Fruit fly (Drosophila melanogaster): Measurements from ENCODE around the gene Rab9D.

Gene Rab9D

DNA sequence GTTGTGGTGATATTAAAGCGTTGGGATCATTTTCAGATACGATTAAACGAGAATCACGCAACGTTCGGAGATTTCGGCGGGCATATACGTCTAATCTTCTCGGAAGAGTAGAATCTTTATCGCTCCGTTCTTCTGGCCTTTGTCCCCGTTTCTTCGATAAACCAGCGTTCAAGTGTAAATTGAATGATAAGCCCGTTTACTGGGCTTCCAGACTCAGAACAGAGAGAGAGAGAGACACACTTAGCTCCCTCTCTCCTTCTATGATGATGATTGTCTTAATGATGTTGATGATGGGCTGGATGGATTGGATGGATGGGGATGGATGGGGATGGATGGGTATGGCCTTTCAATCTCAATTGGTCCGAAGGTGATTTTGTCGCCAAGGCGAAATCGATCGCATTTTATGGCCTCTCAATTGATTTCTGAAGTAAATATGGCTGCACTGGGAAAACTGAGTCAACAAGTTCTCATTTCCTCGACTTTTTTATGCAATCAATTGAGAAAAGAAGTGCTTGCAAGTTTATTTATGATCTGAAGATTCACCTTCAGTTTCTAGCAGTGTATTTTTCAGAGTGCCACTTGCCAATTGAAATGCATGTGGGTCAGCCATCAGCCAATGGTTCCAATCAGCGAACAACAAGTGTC is 8.3 kb upstream of the Rab9D start (continued):
- TF ChIP-seq Sox15 (GFP tag; optimal IDR thresholded peaks at IDR 0.05) (no peak), CG15336 (GFP tag; IDR thresholded peaks at IDR 0.05) (no peak), Hr39 (GFP tag; optimal IDR thresholded peaks at IDR 0.05) (no peak), fkh (GFP tag; optimal IDR thresholded peaks at IDR 0.05) (no peak), CG6808 (GFP tag; optimal IDR thresholded peaks at IDR 0.05) (no peak), CG32006 (GFP tag; optimal IDR thresholded peaks at IDR 0.05) (peak; percentile 20), CG3919 (GFP tag; optimal IDR thresholded peaks at IDR 0.05) (peak; percentile 31), CG6792 (GFP tag; optimal IDR thresholded peaks at IDR 0.05) (peak; percentile 3), pdm3 (GFP tag; optimal IDR thresholded peaks at IDR 0.05) (peak; percentile 34), Ets96B (tag; optimal IDR thresholded peaks at IDR 0.05) (peak; percentile 38), achi (GFP tag; optimal IDR thresholded peaks at IDR 0.05) (peak; percentile 18), eg (GFP tag; IDR thresholded peaks at IDR 0.05) (0 out of 3 replicates have a peak, but pooled peaks have one; percentile 12), lz (GFP tag; optimal IDR thresholded peaks at IDR 0.05) (peak; percentile 1), Smox (GFP tag; optimal IDR thresholded peaks at IDR 0.05) (peak; percentile 8)

DNA sequence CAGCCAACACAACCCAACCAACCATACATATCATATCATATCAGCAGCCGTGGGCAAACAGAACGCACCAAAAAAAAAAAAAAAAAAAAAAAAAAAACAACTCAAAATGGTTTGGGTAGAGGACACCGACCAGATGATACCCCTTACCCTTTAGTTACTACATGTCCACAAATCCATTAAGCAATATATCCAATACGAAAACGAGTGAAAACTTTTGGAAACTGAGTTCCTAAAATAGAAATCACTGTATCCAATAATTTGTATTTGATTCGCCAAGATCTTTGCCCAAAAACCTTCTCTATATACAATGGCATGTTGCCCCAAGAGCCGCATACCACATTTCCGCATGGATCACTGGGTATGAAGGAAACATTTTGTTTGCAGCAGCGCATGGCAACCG is 7.4 kb upstream of the Rab9D start:
- no peak for TF ChIP-seq Blimp-1 (GFP tag; optimal IDR thresholded peaks at IDR 0.05)
- 0 out of 3 replicates have a peak, but pooled peaks have one; percentile 43 for TF ChIP-seq CG8119 (GFP tag; IDR thresholded peaks at IDR 0.05)
- peak; percentile 46 for TF ChIP-seq Hr4 (GFP tag; optimal IDR thresholded peaks at IDR 0.05)
- peak; percentile 33 for TF ChIP-seq OdsH (GFP tag; optimal IDR thresholded peaks at IDR 0.05)
- peak; percentile 32 for TF ChIP-seq Smox (GFP tag; optimal IDR thresholded peaks at IDR 0.05)
- TF ChIP-seq Lpt (GFP tag; optimal IDR thresholded peaks at IDR 0.05): peak; percentile 12
- peak; percentile 29 for TF ChIP-seq net (GFP tag; optimal IDR thresholded peaks at IDR 0.05)
- no peak for TF ChIP-seq CG9139 (GFP tag; optimal IDR thresholded peaks at IDR 0.05)
- TF ChIP-seq CG8319 (GFP tag; optimal IDR thresholded peaks at IDR 0.05): peak; percentile 2
- TF ChIP-seq CG16779 (tag; optimal IDR thresholded peaks at IDR 0.05): peak; percentile 5
- TF ChIP-seq fd59A (GFP tag; optimal IDR thresholded peaks at IDR 0.05): peak; percentile 46
- TF ChIP-seq topi (GFP tag; optimal IDR thresholded peaks at IDR 0.05): peak; percentile 40
- peak; percentile 67 for TF ChIP-seq pdm3 (GFP tag; optimal IDR thresholded peaks at IDR 0.05)
- TF ChIP-seq fkh (GFP tag; optimal IDR thresholded peaks at IDR 0.05): peak; percentile 21
- peak; percentile 61 for TF ChIP-seq Sox14 (GFP tag; optimal IDR thresholded peaks at IDR 0.05)
- TF ChIP-seq CG34406 (GFP tag; optimal IDR thresholded peaks at IDR 0.05): peak; percentile 43
- peak; percentile 62 for TF ChIP-seq esn (GFP tag; optimal IDR thresholded peaks at IDR 0.05)
- TF ChIP-seq fd85E (GFP tag; optimal IDR thresholded peaks at IDR 0.05): no peak
- TF ChIP-seq cyc (GFP tag; optimal IDR thresholded peaks at IDR 0.05): peak; percentile 35
- no peak for TF ChIP-seq Hr38 (GFP tag; optimal IDR thresholded peaks at IDR 0.05)
- peak; percentile 23 for TF ChIP-seq CG1621 (tag; optimal IDR thresholded peaks at IDR 0.05)
- peak; percentile 45 for TF ChIP-seq CG11762 (GFP tag; optimal IDR thresholded peaks at IDR 0.05; ENCODE audit: insufficient read depth)
- TF ChIP-seq svp (GFP tag): peak; percentile 56
- TF ChIP-seq Met (GFP tag; optimal IDR thresholded peaks at IDR 0.05): peak; percentile 54
- TF ChIP-seq acj6 (GFP tag; optimal IDR thresholded peaks at IDR 0.05): peak; percentile 59
- TF ChIP-seq CG31627 (GFP tag; optimal IDR thresholded peaks at IDR 0.05): peak; percentile 17
- peak; percentile 60 for TF ChIP-seq CG7368 (GFP tag; optimal IDR thresholded peaks at IDR 0.05)
- TF ChIP-seq vri (GFP tag; optimal IDR thresholded peaks at IDR 0.05): no peak
- TF ChIP-seq CG3919 (GFP tag; optimal IDR thresholded peaks at IDR 0.05): peak; percentile 45
- TF ChIP-seq CG32006 (GFP tag; optimal IDR thresholded peaks at IDR 0.05): peak; percentile 57
- TF ChIP-seq Sox15 (GFP tag; optimal IDR thresholded peaks at IDR 0.05): peak; percentile 29
- peak; percentile 56 for TF ChIP-seq CG10631 (GFP tag; optimal IDR thresholded peaks at IDR 0.05)
- peak; percentile 54 for TF ChIP-seq spab (GFP tag; optimal IDR thresholded peaks at IDR 0.05)
- peak; percentile 61 for TF ChIP-seq CG10669 (GFP tag; optimal IDR thresholded peaks at IDR 0.05)
- peak; percentile 28 for TF ChIP-seq CG6792 (GFP tag; optimal IDR thresholded peaks at IDR 0.05)
- TF ChIP-seq CG8632 (GFP tag; optimal IDR thresholded peaks at IDR 0.05): peak; percentile 23
- TF ChIP-seq lz (GFP tag; optimal IDR thresholded peaks at IDR 0.05): peak; percentile 31
- TF ChIP-seq CG4318 (GFP tag; optimal IDR thresholded peaks at IDR 0.05): peak; percentile 3
- TF ChIP-seq Gug (GFP tag; IDR thresholded peaks at IDR 0.05): peak; percentile 40
- peak; percentile 47 to 74 for TF ChIP-seq ss (GFP tag; optimal IDR thresholded peaks at IDR 0.05)
- peak; percentile 16 for TF ChIP-seq Sox102F (GFP tag; optimal IDR thresholded peaks at IDR 0.05)
- no peak; the same call in 2 of the 3 replicates for TF ChIP-seq eg (GFP tag; IDR thresholded peaks at IDR 0.05)
- TF ChIP-seq dac (GFP tag; optimal IDR thresholded peaks at IDR 0.05): no peak

Data from whole organism, prepupa.